Fruit fly (Drosophila melanogaster) whole organism, embryonic: ENCODE results near the gene lobo.

Experiments
- Bteb2 ChIP-seq: fragments of 200-800 bp; sonication (Bioruptor generic); optimal IDR thresholded peaks from 2 replicates; lab custom pipeline; 2016; ENCODE audit warnings: missing biosample characterization, missing genetic modification characterization
- CG10274 ChIP-seq: fragments of 200-800 bp; sonication (Bioruptor generic); optimal IDR thresholded peaks from 3 replicates; lab custom pipeline; 2017; ENCODE audit warnings: missing biosample characterization, mild to moderate bottlenecking, missing genetic modification characterization
- CG11085 ChIP-seq: fragments of 200-800 bp; sonication (Bioruptor generic); IDR thresholded peaks from 2 replicates; pipeline ENCODE4 v1.3.6; 2022; ENCODE audit warnings: missing biosample characterization, missing genetic modification characterization
- CG13287 ChIP-seq: fragments of 200-800 bp; sonication (Bioruptor generic); IDR thresholded peaks from 2 replicates; pipeline ENCODE4 v1.3.6; 2022; ENCODE audit warnings: missing biosample characterization, missing genetic modification characterization; ENCODE audit not compliant: partially characterized antibody
- CG14667 ChIP-seq: fragments of 200-800 bp; sonication (Bioruptor generic); IDR thresholded peaks from 2 replicates; pipeline ENCODE4 v1.3.6; 2022; ENCODE audit warnings: missing biosample characterization, missing genetic modification characterization
- CG15479 ChIP-seq: fragments of 200-800 bp; sonication (Bioruptor generic); optimal IDR thresholded peaks from 3 replicates; lab custom pipeline; 2019; ENCODE audit warnings: missing biosample characterization, mild to moderate bottlenecking, missing genetic modification characterization, moderate library complexity
- CG2116 ChIP-seq: fragments of 200-800 bp; sonication (Bioruptor generic); optimal IDR thresholded peaks from 3 replicates; lab custom pipeline; 2018; ENCODE audit warnings: missing biosample characterization, mild to moderate bottlenecking, missing genetic modification characterization
- CG30403 ChIP-seq: fragments of 200-800 bp; sonication (Bioruptor generic); optimal IDR thresholded peaks from 3 replicates; lab custom pipeline; 2016; ENCODE audit warnings: missing biosample characterization, missing genetic modification characterization
- CG32767 ChIP-seq: fragments of 200-800 bp; sonication (Bioruptor generic); IDR thresholded peaks from 2 replicates; pipeline ENCODE4 v1.3.6; 2022; ENCODE audit warnings: missing biosample characterization, missing genetic modification characterization
- CG4404 ChIP-seq: fragments of 200-800 bp; sonication (Bioruptor generic); IDR thresholded peaks from 2 replicates; pipeline ENCODE4 v1.3.6; 2022; ENCODE audit warnings: missing biosample characterization, missing genetic modification characterization
- CG4854 ChIP-seq: fragments of 200-800 bp; sonication (Bioruptor generic); optimal IDR thresholded peaks from 2 replicates; lab custom pipeline; 2016; ENCODE audit warnings: missing biosample characterization, missing genetic modification characterization, inconsistent platforms
- CG7928 ChIP-seq: fragments of 200-800 bp; sonication (Bioruptor generic); optimal IDR thresholded peaks from 2 replicates; lab custom pipeline; 2017; ENCODE audit warnings: missing biosample characterization, mild to moderate bottlenecking, missing genetic modification characterization
- CG8478 ChIP-seq: fragments of >200 bp; optimal IDR thresholded peaks from 2 replicates; lab custom pipeline; 2018
- CG8944 ChIP-seq: fragments of 200-800 bp; sonication (Bioruptor generic); optimal IDR thresholded peaks from 3 replicates; lab custom pipeline; 2016; ENCODE audit warnings: missing biosample characterization, missing genetic modification characterization
- CkIIα-i1 ChIP-seq: fragments of 200-800 bp; sonication (Bioruptor generic); IDR thresholded peaks from 2 replicates; pipeline ENCODE4 v1.3.6; 2022; ENCODE audit warnings: missing biosample characterization, missing genetic modification characterization
- D19A ChIP-seq: fragments of 200-800 bp; optimal IDR thresholded peaks from 3 replicates; lab custom pipeline; 2019; ENCODE audit warnings: missing biosample characterization, mild to moderate bottlenecking, missing genetic modification characterization, moderate library complexity
- Dad ChIP-seq: fragments of 200-800 bp; sonication (Bioruptor generic); optimal IDR thresholded peaks from 3 replicates; lab custom pipeline; 2016; ENCODE audit warnings: missing biosample characterization, missing genetic modification characterization
- Deaf1 ChIP-seq: fragments of 200-800 bp; optimal IDR thresholded peaks from 3 replicates; lab custom pipeline; 2019; ENCODE audit warnings: missing biosample characterization, mild to moderate bottlenecking, missing genetic modification characterization, moderate library complexity
- Dll ChIP-seq: fragments of 200-800 bp; sonication (Bioruptor generic); IDR thresholded peaks from 4 replicates; pipeline ENCODE4 v1.3.6; 2022; ENCODE audit warnings: missing biosample characterization, missing genetic modification characterization; ENCODE audit not compliant: partially characterized antibody
- Doc3 ChIP-seq: fragments of 200-800 bp; sonication (Bioruptor generic); IDR thresholded peaks from 3 replicates; pipeline ENCODE4 v1.3.6; 2022; ENCODE audit warnings: missing biosample characterization, missing genetic modification characterization; ENCODE audit not compliant: partially characterized antibody
- Fer3 ChIP-seq: fragments of 200-800 bp; sonication (Bioruptor generic); optimal IDR thresholded peaks from 2 replicates; lab custom pipeline; 2018; ENCODE audit warnings: missing biosample characterization, mild to moderate bottlenecking, missing genetic modification characterization, moderate library complexity
- H2.0 ChIP-seq: fragments of 200-800 bp; sonication (Bioruptor generic); IDR thresholded peaks from 2 replicates; pipeline ENCODE4 v1.3.6; 2022; ENCODE audit warnings: missing biosample characterization, missing genetic modification characterization
- Hsf ChIP-seq: fragments of 200-800 bp; sonication (Bioruptor generic); optimal IDR thresholded peaks from 3 replicates; lab custom pipeline; 2016; ENCODE audit warnings: missing biosample characterization, missing genetic modification characterization
- MESR4 ChIP-seq: fragments of 200-800 bp; sonication (Bioruptor generic); optimal IDR thresholded peaks from 2 replicates; lab custom pipeline; 2018; ENCODE audit warnings: missing biosample characterization, mild to moderate bottlenecking, missing genetic modification characterization, moderate library complexity
- Myb ChIP-seq: fragments of 200-800 bp; sonication (Bioruptor generic); optimal IDR thresholded peaks from 2 replicates; lab custom pipeline; 2016; ENCODE audit warnings: missing biosample characterization, missing genetic modification characterization
- Rfx ChIP-seq: fragments of 200-800 bp; sonication (Bioruptor generic); IDR thresholded peaks from 2 replicates; pipeline ENCODE4 v1.3.6; 2022; ENCODE audit warnings: missing biosample characterization, missing genetic modification characterization
- Rx ChIP-seq: fragments of 200-800 bp; sonication (Bioruptor generic); IDR thresholded peaks from 2 replicates; pipeline ENCODE4 v1.3.6; 2022; ENCODE audit warnings: missing biosample characterization, missing genetic modification characterization
- TFAM ChIP-seq: fragments of 200-800 bp; sonication (Bioruptor generic); optimal IDR thresholded peaks from 2 replicates; lab custom pipeline; 2017; ENCODE audit warnings: missing biosample characterization, missing genetic modification characterization, inconsistent platforms
- amos ChIP-seq: fragments of 200-800 bp; sonication (Bioruptor generic); IDR thresholded peaks from 2 replicates; pipeline ENCODE4 v1.3.6; 2022; ENCODE audit warnings: missing biosample characterization, missing genetic modification characterization; ENCODE audit not compliant: partially characterized antibody
- aop ChIP-seq: fragments of 200-800 bp; sonication (Bioruptor generic); IDR thresholded peaks from 2 replicates; pipeline ENCODE4 v1.3.6; 2022; ENCODE audit warnings: missing biosample characterization, missing genetic modification characterization
- ara ChIP-seq: fragments of 200-800 bp; sonication (Bioruptor generic); IDR thresholded peaks from 2 replicates; pipeline ENCODE4 v1.3.6; 2022; ENCODE audit warnings: missing biosample characterization, missing genetic modification characterization
- bsh ChIP-seq, 2 experiments: fragments of 200-800 bp; sonication (Bioruptor generic); optimal IDR thresholded peaks; 2 replicates each; lab custom pipeline; 2017 to 2018; ENCODE audit warnings: mild to moderate bottlenecking in 2 of 2, missing biosample characterization in 2 of 2, missing genetic modification characterization in 2 of 2, moderate library complexity in 1 of 2
- crc ChIP-seq: fragments of 200-800 bp; sonication (Bioruptor generic); optimal IDR thresholded peaks from 2 replicates; lab custom pipeline; 2016; ENCODE audit warnings: missing biosample characterization, missing genetic modification characterization
- danr ChIP-seq: fragments of 200-800 bp; sonication (Bioruptor generic); IDR thresholded peaks from 2 replicates; pipeline ENCODE4 v1.3.6; 2022; ENCODE audit warnings: missing biosample characterization, missing genetic modification characterization
- fd102C ChIP-seq: fragments of 200-800 bp; sonication (Bioruptor generic); optimal IDR thresholded peaks from 2 replicates; lab custom pipeline; 2018; ENCODE audit warnings: missing biosample characterization, mild to moderate bottlenecking, missing genetic modification characterization, moderate library complexity
- fd3F ChIP-seq: fragments of 200-800 bp; sonication (Bioruptor generic); optimal IDR thresholded peaks from 2 replicates; lab custom pipeline; 2018; ENCODE audit warnings: missing biosample characterization, mild to moderate bottlenecking, missing genetic modification characterization, moderate library complexity
- fru ChIP-seq: fragments of >200 bp; optimal IDR thresholded peaks from 2 replicates; lab custom pipeline; 2017
- gem ChIP-seq: fragments of 200-800 bp; sonication (Bioruptor generic); optimal IDR thresholded peaks from 2 replicates; lab custom pipeline; 2019; ENCODE audit warnings: missing biosample characterization, mild to moderate bottlenecking, missing genetic modification characterization, moderate library complexity
- gfzf ChIP-seq: fragments of 200-800 bp; sonication (Bioruptor generic); optimal IDR thresholded peaks from 2 replicates; lab custom pipeline; 2016; ENCODE audit warnings: missing biosample characterization, mild to moderate bottlenecking, missing genetic modification characterization, moderate library complexity
- ham ChIP-seq: fragments of 200-800 bp; sonication (Bioruptor generic); IDR thresholded peaks from 2 replicates; pipeline ENCODE4 v1.3.6; 2022; ENCODE audit warnings: missing biosample characterization, missing genetic modification characterization
- jing ChIP-seq: fragments of 200-800 bp; sonication (Bioruptor generic); optimal IDR thresholded peaks from 2 replicates; lab custom pipeline; 2018; ENCODE audit warnings: missing biosample characterization, mild to moderate bottlenecking, missing genetic modification characterization
- kay ChIP-seq: fragments of 200-800 bp; sonication (Bioruptor generic); optimal IDR thresholded peaks from 2 replicates; lab custom pipeline; 2016; ENCODE audit warnings: missing biosample characterization, missing genetic modification characterization
- nerfin-1 ChIP-seq: fragments of 200-800 bp; sonication (Bioruptor generic); optimal IDR thresholded peaks from 3 replicates; lab custom pipeline; 2019; ENCODE audit warnings: missing biosample characterization, mild to moderate bottlenecking, missing genetic modification characterization, moderate library complexity
- odd ChIP-seq: fragments of 200-800 bp; sonication (Bioruptor generic); optimal IDR thresholded peaks from 2 replicates; lab custom pipeline; 2017; ENCODE audit warnings: missing biosample characterization, mild to moderate bottlenecking, missing genetic modification characterization
- org-1 ChIP-seq: fragments of 200-800 bp; sonication (Bioruptor generic); optimal IDR thresholded peaks from 2 replicates; lab custom pipeline; 2017; ENCODE audit warnings: missing biosample characterization, missing genetic modification characterization
- psq ChIP-seq: fragments of 200-800 bp; sonication (Bioruptor generic); optimal IDR thresholded peaks from 2 replicates; lab custom pipeline; 2017; ENCODE audit warnings: missing biosample characterization, missing genetic modification characterization
- sens-2 ChIP-seq: fragments of 200-800 bp; sonication (Bioruptor generic); IDR thresholded peaks from 2 replicates; pipeline ENCODE4 v1.3.6; 2022; ENCODE audit warnings: missing biosample characterization, missing genetic modification characterization
- slou ChIP-seq: fragments of 200-800 bp; sonication (Bioruptor generic); optimal IDR thresholded peaks from 3 replicates; lab custom pipeline; 2016; ENCODE audit warnings: missing biosample characterization, missing genetic modification characterization
- sqz ChIP-seq: fragments of 200-800 bp; sonication (Bioruptor generic); optimal IDR thresholded peaks from 3 replicates; lab custom pipeline; 2018; ENCODE audit warnings: missing biosample characterization, mild to moderate bottlenecking, missing genetic modification characterization
- ssp ChIP-seq: fragments of 200-800 bp; sonication (Bioruptor generic); IDR thresholded peaks from 2 replicates; pipeline ENCODE4 v1.3.6; 2022; ENCODE audit warnings: missing biosample characterization, missing genetic modification characterization
- tap ChIP-seq: fragments of 200-800 bp; optimal IDR thresholded peaks from 3 replicates; lab custom pipeline; 2019; ENCODE audit warnings: missing biosample characterization, mild to moderate bottlenecking, missing genetic modification characterization, moderate library complexity
- tin ChIP-seq: fragments of 200-800 bp; sonication (Bioruptor generic); optimal IDR thresholded peaks from 3 replicates; lab custom pipeline; 2016; ENCODE audit warnings: missing biosample characterization, missing genetic modification characterization

lobo gene

dm6 chr3R:25193726-25194204 is at the start of gene lobo (continued):
- TF ChIP-seq ham (GFP tag; lab: Robert Waterston, UW) (peak; percentile 62; the same call in 1 of the 2 replicates), MESR4 (GFP tag; lab: Kevin White, UChicago) (no peak), odd (no peak), slou (GFP tag; lab: Kevin White, UChicago) (no peak), CG8478 (peak; percentile 91), Deaf1 (tag; lab: Kevin White, UChicago) (peak; percentile 12), D19A (no peak), fru (lab: Kevin White, UChicago) (no peak), CG10274 (GFP tag; lab: Kevin White, UChicago) (peak; percentile 21), Doc3 (no peak), aop (peak; percentile 100), danr (GFP tag; lab: Robert Waterston, UW) (no peak), CG30403 (GFP tag; lab: Kevin White, UChicago) (peak; percentile 39), fd102C (GFP tag; lab: Kevin White, UChicago) (no peak), org-1 (no peak), tin (GFP tag; lab: Kevin White, UChicago) (peak; percentile 14), gem (tag; lab: Kevin White, UChicago) (no peak), fd3F (GFP tag; lab: Kevin White, UChicago) (peak; percentile 53), crc (GFP tag; lab: Kevin White, UChicago) (peak; percentile 62), Myb (peak; percentile 98), ssp (no peak), CG2116 (GFP tag; lab: Kevin White, UChicago) (peak; percentile 64), CG14667 (GFP tag; lab: Robert Waterston, UW) (no peak), sqz (GFP tag; lab: Kevin White, UChicago) (peak; percentile 34), CG15479 (GFP tag; lab: Kevin White, UChicago) (no peak), CG7928 (GFP tag; lab: Kevin White, UChicago) (peak; percentile 26), psq (GFP tag; lab: Kevin White, UChicago) (no peak), kay (GFP tag; lab: Kevin White, UChicago) (peak; percentile 9), Rfx (GFP tag; lab: Robert Waterston, UW) (peak; percentile 78), Fer3 (tag; lab: Kevin White, UChicago) (peak; percentile 48), tap (tag; lab: Kevin White, UChicago) (no peak), CG8944 (GFP tag; lab: Kevin White, UChicago) (no peak), CG4854 (GFP tag; lab: Kevin White, UChicago) (peak; percentile 44), Hsf (GFP tag; lab: Kevin White, UChicago) (peak; percentile 72), sens-2 (GFP tag; lab: Robert Waterston, UW) (peak; percentile 75), Bteb2 (GFP tag; lab: Kevin White, UChicago) (peak; percentile 35), CG32767 (GFP tag; lab: Robert Waterston, UW) (no peak), jing (GFP tag; lab: Kevin White, UChicago) (peak; percentile 19), nerfin-1 (tag; lab: Kevin White, UChicago) (peak; percentile 65), CkIIα-i1 (GFP tag; lab: Robert Waterston, UW) (no peak), ara (GFP tag; lab: Robert Waterston, UW) (no peak), CG13287 (GFP tag; lab: Robert Waterston, UW) (peak; percentile 34; the same call in 1 of the 2 replicates), Dad (GFP tag; lab: Kevin White, UChicago) (peak; percentile 30), amos (peak; percentile 54), Rx (GFP tag; lab: Robert Waterston, UW) (no peak), gfzf (peak; percentile 25), CG4404 (GFP tag; lab: Robert Waterston, UW) (peak; percentile 15; the same call in 1 of the 2 replicates), TFAM (no peak), H2.0 (GFP tag; lab: Robert Waterston, UW) (peak; percentile 54), CG11085 (GFP tag; lab: Robert Waterston, UW) (peak; percentile 81), bsh (GFP tag; optimal IDR thresholded peaks at IDR 0.05; lab: Kevin White, UChicago) (no peak), Dll (GFP tag; lab: Robert Waterston, UW) (no peak)
